Fruit fly (Drosophila melanogaster) whole organism, embryonic: ENCODE measurements around the gene CG14965.
A peak's percentile ranks its signal among the peaks of the same experiment; 100 is the strongest.

ENCODE experiments used
- B-H2 ChIP-seq: fragments of 200-800 bp; sonication (Bioruptor generic); optimal IDR thresholded peaks from 2 replicates; lab custom pipeline; 2018; ENCODE audit warnings: missing biosample characterization, mild to moderate bottlenecking, missing genetic modification characterization
- BEAF-32 ChIP-seq: fragments of 200-800 bp; sonication (Bioruptor generic); optimal IDR thresholded peaks from 3 replicates; lab custom pipeline; 2017; ENCODE audit warnings: missing biosample characterization, missing genetic modification characterization, mild to moderate bottlenecking, moderate library complexity, missing genetic modification reagents
- Bteb2 ChIP-seq: fragments of 200-800 bp; sonication (Bioruptor generic); optimal IDR thresholded peaks from 2 replicates; lab custom pipeline; 2016; ENCODE audit warnings: missing biosample characterization, missing genetic modification characterization
- CG10209 ChIP-seq: fragments of 200-800 bp; sonication (Bioruptor generic); optimal IDR thresholded peaks from 3 replicates; lab custom pipeline; 2017; ENCODE audit warnings: missing biosample characterization, mild to moderate bottlenecking, missing genetic modification characterization, missing genetic modification reagents
- CG10274 ChIP-seq: fragments of 200-800 bp; sonication (Bioruptor generic); optimal IDR thresholded peaks from 3 replicates; lab custom pipeline; 2017; ENCODE audit warnings: missing biosample characterization, mild to moderate bottlenecking, missing genetic modification characterization
- CG10654 ChIP-seq: fragments of 200-800 bp; sonication (Bioruptor generic); optimal IDR thresholded peaks from 2 replicates; lab custom pipeline; 2016; ENCODE audit warnings: missing biosample characterization, missing genetic modification characterization
- CG14710 ChIP-seq: fragments of 200-800 bp; sonication (Bioruptor generic); optimal IDR thresholded peaks from 3 replicates; lab custom pipeline; 2019; ENCODE audit warnings: missing biosample characterization, mild to moderate bottlenecking, missing genetic modification characterization, moderate library complexity
- CG15011 ChIP-seq: fragments of 200-800 bp; sonication (Bioruptor generic); optimal IDR thresholded peaks from 3 replicates; lab custom pipeline; 2018; ENCODE audit warnings: missing biosample characterization, mild to moderate bottlenecking, missing genetic modification characterization
- CG2129 ChIP-seq: fragments of 200-800 bp; sonication (Bioruptor generic); IDR thresholded peaks from 2 replicates; pipeline ENCODE4 v1.3.6; 2022; ENCODE audit warnings: missing biosample characterization, missing genetic modification characterization; ENCODE audit not compliant: partially characterized antibody
- CG4617 ChIP-seq: fragments of 200-800 bp; sonication (Bioruptor generic); optimal IDR thresholded peaks from 3 replicates; lab custom pipeline; 2016; ENCODE audit warnings: missing biosample characterization, missing genetic modification characterization, borderline replicate concordance
- CG7556 ChIP-seq: fragments of 200-800 bp; sonication (Bioruptor generic); optimal IDR thresholded peaks from 2 replicates; lab custom pipeline; 2017; ENCODE audit warnings: missing biosample characterization, mild to moderate bottlenecking, missing genetic modification characterization
- CG8290 ChIP-seq, 3 experiments: fragments of 200-800 bp; sonication (Bioruptor generic); optimal IDR thresholded peaks; 2 replicates each; lab custom pipeline; 2016 to 2019; ENCODE audit warnings: missing biosample characterization in 3 of 3, missing genetic modification characterization in 3 of 3, mild to moderate bottlenecking in 2 of 3, moderate library complexity in 1 of 3
- CG8478 ChIP-seq: fragments of >200 bp; optimal IDR thresholded peaks from 2 replicates; lab custom pipeline; 2018
- CG8924 ChIP-seq: fragments of 200-800 bp; optimal IDR thresholded peaks from 3 replicates; lab custom pipeline; 2019; ENCODE audit warnings: missing biosample characterization, mild to moderate bottlenecking, missing genetic modification characterization, moderate library complexity
- CHES-1-like ChIP-seq: fragments of 200-800 bp; sonication (Bioruptor generic); optimal IDR thresholded peaks from 2 replicates; lab custom pipeline; 2016; ENCODE audit warnings: missing biosample characterization, missing genetic modification characterization
- Dp ChIP-seq: fragments of 200-800 bp; sonication (Bioruptor generic); optimal IDR thresholded peaks from 2 replicates; lab custom pipeline; 2018; ENCODE audit warnings: missing biosample characterization, mild to moderate bottlenecking, missing genetic modification characterization, moderate library complexity
- Dref ChIP-seq: fragments of 200-800 bp; sonication (Bioruptor generic); IDR thresholded peaks from 2 replicates; pipeline ENCODE4 v1.3.6; 2022; ENCODE audit warnings: missing biosample characterization, missing genetic modification characterization
- E2f2 ChIP-seq: fragments of 200-800 bp; sonication (Bioruptor generic); IDR thresholded peaks from 2 replicates; pipeline ENCODE4 v1.3.6; 2022; ENCODE audit warnings: missing biosample characterization, missing genetic modification characterization
- Gsc ChIP-seq: fragments of 200-800 bp; sonication (Bioruptor generic); IDR thresholded peaks from 2 replicates; pipeline ENCODE4 v1.3.6; 2022; ENCODE audit warnings: missing biosample characterization, missing genetic modification characterization
- HLHmδ ChIP-seq: fragments of 200-800 bp; sonication (Bioruptor generic); optimal IDR thresholded peaks from 2 replicates; lab custom pipeline; 2018; ENCODE audit warnings: missing biosample characterization, mild to moderate bottlenecking, missing genetic modification characterization, moderate library complexity
- HmgD ChIP-seq: fragments of 200-800 bp; sonication (Bioruptor generic); optimal IDR thresholded peaks from 3 replicates; lab custom pipeline; 2016; ENCODE audit warnings: missing biosample characterization, missing genetic modification characterization
- Hmr ChIP-seq: fragments of 200-800 bp; sonication (Bioruptor generic); optimal IDR thresholded peaks from 3 replicates; lab custom pipeline; 2017; ENCODE audit warnings: mild to moderate bottlenecking, missing biosample characterization, missing genetic modification reagents, missing genetic modification characterization
- Hr78 ChIP-seq, 2 experiments: fragments of 200-800 bp in 1 of 2; fragments of >200 bp in 1 of 2; sonication (Bioruptor generic) in 1 of 2; optimal IDR thresholded peaks; 2 replicates each; lab custom pipeline; 2017 to 2019; ENCODE audit warnings: missing biosample characterization in 2 of 2, missing genetic modification characterization in 2 of 2, mild to moderate bottlenecking in 1 of 2, moderate library complexity in 1 of 2
- NFAT ChIP-seq: fragments of 200-800 bp; sonication (Bioruptor generic); IDR thresholded peaks from 2 replicates; pipeline ENCODE4 v1.3.6; 2022; ENCODE audit warnings: missing biosample characterization, missing genetic modification characterization
- Neu2 ChIP-seq: fragments of 200-800 bp; sonication (Bioruptor generic); optimal IDR thresholded peaks from 3 replicates; lab custom pipeline; 2016; ENCODE audit warnings: missing biosample characterization, missing genetic modification characterization, borderline replicate concordance
- Opbp ChIP-seq: fragments of 200-800 bp; sonication (Bioruptor generic); IDR thresholded peaks from 3 replicates; pipeline ENCODE4 v1.3.6; 2022; ENCODE audit warnings: missing biosample characterization, missing genetic modification characterization; ENCODE audit not compliant: partially characterized antibody
- Rfx ChIP-seq: fragments of 200-800 bp; sonication (Bioruptor generic); IDR thresholded peaks from 2 replicates; pipeline ENCODE4 v1.3.6; 2022; ENCODE audit warnings: missing biosample characterization, missing genetic modification characterization
- YL-1 ChIP-seq: fragments of 200-800 bp; sonication (Bioruptor generic); optimal IDR thresholded peaks from 3 replicates; lab custom pipeline; 2017; ENCODE audit warnings: missing biosample characterization, mild to moderate bottlenecking, missing genetic modification characterization
- amos ChIP-seq: fragments of 200-800 bp; sonication (Bioruptor generic); IDR thresholded peaks from 2 replicates; pipeline ENCODE4 v1.3.6; 2022; ENCODE audit warnings: missing biosample characterization, missing genetic modification characterization; ENCODE audit not compliant: partially characterized antibody
- ara ChIP-seq: fragments of 200-800 bp; sonication (Bioruptor generic); IDR thresholded peaks from 2 replicates; pipeline ENCODE4 v1.3.6; 2022; ENCODE audit warnings: missing biosample characterization, missing genetic modification characterization
- ase ChIP-seq: fragments of 200-800 bp; sonication (Bioruptor generic); IDR thresholded peaks from 3 replicates; pipeline ENCODE4 v1.3.6; 2022; ENCODE audit warnings: missing biosample characterization, missing genetic modification characterization
- chn ChIP-seq: fragments of 200-800 bp; sonication (Bioruptor generic); optimal IDR thresholded peaks from 2 replicates; lab custom pipeline; 2016; ENCODE audit warnings: missing biosample characterization, missing genetic modification characterization
- ci ChIP-seq: fragments of 200-800 bp; sonication (Bioruptor generic); IDR thresholded peaks from 3 replicates; pipeline ENCODE4 v1.3.6; 2022; ENCODE audit warnings: missing biosample characterization, missing genetic modification characterization
- dimm ChIP-seq: fragments of 200-800 bp; sonication (Bioruptor generic); IDR thresholded peaks from 2 replicates; pipeline ENCODE4 v1.3.6; 2022; ENCODE audit warnings: missing biosample characterization, missing genetic modification characterization
- h ChIP-seq: fragments of >200 bp; optimal IDR thresholded peaks from 2 replicates; lab custom pipeline; 2017
- insv ChIP-seq, 2 experiments: fragments of 200-800 bp; sonication (Bioruptor generic); optimal IDR thresholded peaks; 3 replicates each; lab custom pipeline; 2016 to 2018; ENCODE audit warnings: missing biosample characterization in 2 of 2, missing genetic modification characterization in 2 of 2
- jumu ChIP-seq: fragments of 200-800 bp; sonication (Bioruptor generic); optimal IDR thresholded peaks from 3 replicates; lab custom pipeline; 2016; ENCODE audit warnings: missing biosample characterization, missing genetic modification characterization
- lbe ChIP-seq: fragments of 200-800 bp; sonication (Bioruptor generic); optimal IDR thresholded peaks from 2 replicates; lab custom pipeline; 2016; ENCODE audit warnings: missing biosample characterization, mild to moderate bottlenecking, missing genetic modification characterization
- lilli ChIP-seq: fragments of 200-800 bp; sonication (Bioruptor generic); optimal IDR thresholded peaks from 3 replicates; lab custom pipeline; 2016; ENCODE audit warnings: missing biosample characterization, missing genetic modification characterization
- nerfin-1 ChIP-seq: fragments of 200-800 bp; sonication (Bioruptor generic); optimal IDR thresholded peaks from 3 replicates; lab custom pipeline; 2019; ENCODE audit warnings: missing biosample characterization, mild to moderate bottlenecking, missing genetic modification characterization, moderate library complexity
- nmo ChIP-seq: fragments of 200-800 bp; sonication (Bioruptor generic); optimal IDR thresholded peaks from 2 replicates; lab custom pipeline; 2018; ENCODE audit warnings: missing biosample characterization, mild to moderate bottlenecking, missing genetic modification characterization, moderate library complexity
- p53 ChIP-seq: fragments of 200-800 bp; sonication (Bioruptor generic); optimal IDR thresholded peaks from 2 replicates; lab custom pipeline; 2016; ENCODE audit warnings: missing biosample characterization, missing genetic modification characterization
- ranshi ChIP-seq: fragments of 200-800 bp; sonication (Bioruptor generic); IDR thresholded peaks from 2 replicates; pipeline ENCODE4 v1.3.6; 2022; ENCODE audit warnings: missing biosample characterization, missing genetic modification characterization
- slbo ChIP-seq: fragments of 200-800 bp; sonication (Bioruptor generic); IDR thresholded peaks from 2 replicates; pipeline ENCODE4 v1.3.6; 2022; ENCODE audit warnings: missing biosample characterization, missing genetic modification characterization
- tll ChIP-seq, 2 experiments: fragments of 200-800 bp in 1 of 2; fragments of >200 bp in 1 of 2; sonication (Bioruptor generic) in 1 of 2; optimal IDR thresholded peaks; 2 replicates each; lab custom pipeline; 2017 to 2019; ENCODE audit warnings: missing biosample characterization in 2 of 2, missing genetic modification characterization in 2 of 2, mild to moderate bottlenecking in 1 of 2, moderate library complexity in 1 of 2
- twi ChIP-seq: fragments of 200-800 bp; optimal IDR thresholded peaks from 2 replicates; lab custom pipeline; 2019; ENCODE audit warnings: missing biosample characterization, mild to moderate bottlenecking, missing genetic modification characterization, moderate library complexity
- wor ChIP-seq: fragments of 200-800 bp; sonication (Bioruptor generic); IDR thresholded peaks from 2 replicates; pipeline ENCODE4 v1.3.6; 2022; ENCODE audit warnings: missing biosample characterization, missing genetic modification characterization
- zfh1 ChIP-seq: fragments of 200-800 bp; sonication (Bioruptor generic); IDR thresholded peaks from 3 replicates; pipeline ENCODE4 v1.3.6; 2022; ENCODE audit warnings: missing biosample characterization, missing genetic modification characterization

Gene CG14965

dm6 chr3L:3224740-3225719 is 32.7 kb upstream of the CG14965 start, which contains the start of gene Larp4B (continued):
- TF ChIP-seq CG15011 (GFP tag; lab: Kevin White, UChicago) (no peak), CG8924 (tag; lab: Kevin White, UChicago) (peak; percentile 20), CG14710 (tag; lab: Kevin White, UChicago) (peak; percentile 43), NFAT (no peak), nerfin-1 (peak; percentile 17), Gsc (GFP tag; lab: Robert Waterston, UW) (no peak), HmgD (GFP tag; lab: Kevin White, UChicago) (peak; percentile 35), lilli (GFP tag; lab: Kevin White, UChicago) (peak; percentile 53), CG10654 (GFP tag; lab: Kevin White, UChicago) (no peak), lbe (GFP tag; lab: Kevin White, UChicago) (peak; percentile 40), YL-1 (peak; percentile 40), CG8290 (GFP tag; optimal IDR thresholded peaks at IDR 0.05; lab: Kevin White, UChicago) (peak; percentile 4), CG8290 (tag; optimal IDR thresholded peaks at IDR 0.05; lab: Kevin White, UChicago) (no peak), tll (GFP tag; optimal IDR thresholded peaks at IDR 0.05; lab: Kevin White, UChicago) (no peak), CG2129 (GFP tag; lab: Robert Waterston, UW) (peak; percentile 53), insv (GFP tag; optimal IDR thresholded peaks at IDR 0.05; lab: Kevin White, UChicago) (peak in 1 of 2 experiments; percentile 41), Opbp (GFP tag; lab: Robert Waterston, UW) (peak; percentile 35; the same call in 2 of the 3 replicates), slbo (GFP tag; lab: Robert Waterston, UW) (peak; percentile 35; the same call in 1 of the 2 replicates), ci (0 out of 3 replicates have a peak, but pooled peaks have one; percentile 6), CG7556 (no peak), chn (GFP tag; lab: Kevin White, UChicago) (peak; percentile 13), CG10274 (GFP tag; lab: Kevin White, UChicago) (no peak), Hr78 (GFP tag; optimal IDR thresholded peaks at IDR 0.05; lab: Kevin White, UChicago) (no peak), amos (peak; percentile 52), jumu (peak; percentile 4), CG4617 (GFP tag; lab: Kevin White, UChicago) (peak; percentile 89), Neu2 (GFP tag; lab: Kevin White, UChicago) (no peak), CG8478 (lab: Kevin White, UChicago) (peak; percentile 56), dimm (GFP tag; lab: Robert Waterston, UW) (no peak), CHES-1-like (peak; percentile 25), zfh1 (0 out of 3 replicates have a peak, but pooled peaks have one; percentile 37), CG10209 (no peak), Dp (GFP tag; lab: Kevin White, UChicago) (peak; percentile 71), p53 (GFP tag; lab: Kevin White, UChicago) (peak; percentile 51), Dref (GFP tag; lab: Robert Waterston, UW) (peak; percentile 59), wor (GFP tag; lab: Robert Waterston, UW) (no peak), BEAF-32 (GFP tag; lab: Kevin White, UChicago) (peak; percentile 83), ranshi (GFP tag; lab: Robert Waterston, UW) (no peak), ara (GFP tag; lab: Robert Waterston, UW) (no peak), Rfx (GFP tag; lab: Robert Waterston, UW) (peak; percentile 45), HLHmδ (GFP tag; lab: Kevin White, UChicago) (no peak), Bteb2 (GFP tag; lab: Kevin White, UChicago) (peak; percentile 33), h (lab: Kevin White, UChicago) (no peak), nmo (GFP tag; lab: Kevin White, UChicago) (peak; percentile 25), Hmr (peak; percentile 41), twi (no peak), E2f2 (peak; percentile 79), B-H2 (GFP tag; lab: Kevin White, UChicago) (peak; percentile 28), ase (GFP tag; lab: Robert Waterston, UW) (no peak)
